Fruit fly (Drosophila melanogaster): ENCODE results near the gene PGRP-SA.

DNA sequence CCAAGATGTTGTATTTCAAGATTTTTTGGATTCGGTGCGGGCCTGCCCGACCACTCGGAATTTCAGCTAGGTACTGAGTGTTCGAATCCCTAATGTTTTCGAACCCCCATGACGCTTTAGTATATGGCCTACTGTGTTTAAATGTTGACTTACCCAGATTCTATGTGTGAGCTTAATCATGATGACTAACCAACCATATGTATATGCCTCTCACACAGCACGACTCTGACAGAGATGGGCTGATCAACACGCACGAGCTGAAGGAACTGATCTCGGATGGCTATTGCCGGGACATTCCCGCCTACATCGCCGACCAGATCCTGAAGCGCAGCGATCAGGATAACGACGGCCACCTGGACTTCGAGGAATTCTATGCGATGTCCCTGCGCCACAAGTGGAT, 42.7 kb downstream of the PGRP-SA start, which contains the start of gene CG2533:
- TF ChIP-seq CrebA (GFP tag; optimal IDR thresholded peaks at IDR 0.05; ENCODE audit: borderline replicate concordance) (no peak), psq (GFP tag; optimal IDR thresholded peaks at IDR 0.05) (no peak), Mio (GFP tag; optimal IDR thresholded peaks at IDR 0.05) (no peak), Hr78 (GFP tag; optimal IDR thresholded peaks at IDR 0.05) (no peak), br (GFP tag; optimal IDR thresholded peaks at IDR 0.05) (no peak), pan (optimal IDR thresholded peaks at IDR 0.05) (no peak), Abd-B (GFP tag; optimal IDR thresholded peaks at IDR 0.05) (no peak), h (GFP tag; optimal IDR thresholded peaks at IDR 0.05) (no peak), CG32264 (GFP tag; optimal IDR thresholded peaks at IDR 0.05) (no peak), dl (GFP tag; optimal IDR thresholded peaks at IDR 0.05; ENCODE audit: insufficient read depth in 1 of 2, partially characterized antibody in 2 of 2) (no peak), ey (GFP tag; optimal IDR thresholded peaks at IDR 0.05) (no peak)

Measured in whole organism, wandering third instar larva.